Worm (Caenorhabditis elegans): ENCODE data around the gene R05G6.9.

ce11 chrIV:7547843-7548578 is 31.9 kb upstream of the R05G6.9 start, which contains the start of the genes cdd-2 and oef-1:
- TF ChIP-seq ama-1 (optimal IDR thresholded peaks at IDR 0.05), result no peak
- no peak for TF ChIP-seq ets-7 (tag; optimal IDR thresholded peaks at IDR 0.05)
- TF ChIP-seq tbx-37 (GFP tag; conservative IDR thresholded peaks at IDR 0.05), result no peak
- no peak for TF ChIP-seq hnd-1 (tag; optimal IDR thresholded peaks at IDR 0.05)
- no peak for TF ChIP-seq hmbx-1 (tag; optimal IDR thresholded peaks at IDR 0.05)
